Fruit fly (Drosophila melanogaster): ENCODE data around the gene CG13062.

CG13062 gene

dm6 chr3L:16326657-16327056, 12.6 kb downstream of the CG13062 start, which contains the start of the genes CG13040 and CG13039:
Gene CG13040 (minus strand): TSS chr3L:16326757.
Gene CG13039 (minus strand): TSS chr3L:16326762.
- no peak for TF ChIP-seq CG8478 (optimal IDR thresholded peaks at IDR 0.05)
- no peak for TF ChIP-seq CTCF (optimal IDR thresholded peaks at IDR 0.05)

dm6 chr3L:16327776-16328175, 13.7 kb downstream of the CG13062 start, which contains the start of gene CG13038:
Gene CG13038 (minus strand): TSS chr3L:16327893.
- TF ChIP-seq CTCF (optimal IDR thresholded peaks at IDR 0.05) = no peak
- TF ChIP-seq CG8478 (optimal IDR thresholded peaks at IDR 0.05) = no peak

dm6 chr3L:16328207-16328891, 14.3 kb downstream of the CG13062 start, which contains the start of gene CG13058:
Gene CG13058 (plus strand): TSS chr3L:16328841.
- TF ChIP-seq CG8478 (optimal IDR thresholded peaks at IDR 0.05) (no peak), CTCF (optimal IDR thresholded peaks at IDR 0.05) (no peak)

DNA sequence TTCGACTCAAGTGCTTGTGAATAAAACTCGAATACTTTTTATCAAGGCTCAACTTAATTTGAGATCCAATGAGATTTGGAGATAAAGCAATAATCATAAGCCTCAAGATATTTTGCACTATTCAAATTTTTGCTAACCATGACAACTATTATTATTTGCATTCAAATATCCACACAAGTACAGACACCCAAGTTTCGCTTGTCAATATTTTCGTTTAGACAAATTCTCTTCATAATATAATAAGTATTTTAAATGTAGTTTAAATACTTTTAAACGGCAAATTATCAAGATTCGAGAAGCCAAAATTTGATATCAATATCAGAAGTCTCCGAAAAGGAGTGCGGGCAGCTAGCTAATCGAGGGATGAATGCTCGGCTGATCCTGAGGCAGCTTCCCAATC, 15.4 kb downstream of the CG13062 start, which contains the start of gene CG33061:
Gene CG33061, plus strand, starts transcription at position 301 of the 400 bp plus-strand sequence.
- TF ChIP-seq CTCF (optimal IDR thresholded peaks at IDR 0.05) (no peak), CG8478 (optimal IDR thresholded peaks at IDR 0.05) (no peak)

DNA sequence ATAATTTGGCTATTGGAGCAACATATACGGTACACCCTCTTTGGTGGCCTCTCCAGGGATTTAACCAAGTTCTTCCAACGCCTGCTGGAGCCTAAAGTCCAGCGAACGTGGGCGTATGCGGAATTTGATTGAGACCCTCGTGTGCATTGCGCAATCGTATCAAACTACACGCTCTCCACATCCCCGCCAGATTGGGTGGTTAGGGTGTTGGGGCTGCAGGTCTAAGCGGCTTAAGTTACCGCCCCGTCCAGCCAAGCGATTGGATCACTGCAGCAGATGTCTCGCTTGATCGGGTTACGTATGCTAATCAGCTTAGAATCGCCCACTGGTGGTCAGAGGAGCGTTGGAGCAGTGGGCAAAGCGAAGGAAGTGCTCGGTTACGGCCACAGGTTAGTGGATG, 16.7 kb downstream of the CG13062 start, which contains the start of gene CG33060:
Gene CG33060, plus strand, starts transcription at position 301 of the 400 bp plus-strand sequence.
- no peak for TF ChIP-seq CG8478 (optimal IDR thresholded peaks at IDR 0.05)
- no peak for TF ChIP-seq CTCF (optimal IDR thresholded peaks at IDR 0.05)

dm6 chr3L:16331633-16332032, 17.5 kb downstream of the CG13062 start, which contains the start of gene retinin:
Gene retinin (plus strand): TSS chr3L:16331933.
- no peak for TF ChIP-seq CG8478 (optimal IDR thresholded peaks at IDR 0.05)

DNA sequence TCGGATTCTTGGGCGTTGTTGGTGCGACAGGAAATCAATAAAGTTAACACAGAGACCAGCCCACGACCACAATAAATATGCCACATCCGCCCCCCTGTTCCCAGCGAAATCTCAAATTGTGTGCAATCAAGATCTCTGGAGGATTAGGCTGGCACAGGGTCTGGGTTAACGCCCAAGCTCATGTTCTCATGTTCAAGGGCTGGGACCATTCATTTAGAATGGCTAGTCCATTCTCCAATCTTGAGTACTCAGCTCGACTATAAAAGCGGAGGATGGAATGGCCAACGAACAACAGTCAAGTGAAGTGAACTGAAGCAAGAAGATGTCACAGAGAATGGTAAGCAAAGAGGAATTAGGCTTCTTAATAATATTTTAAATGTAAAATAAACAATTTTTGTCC, 18.9 kb downstream of the CG13062 start, which contains the start of gene CG13056:
Gene CG13056, plus strand, starts transcription at position 301 of the 400 bp plus-strand sequence.
- TF ChIP-seq CG8478 (optimal IDR thresholded peaks at IDR 0.05) = no peak
- no peak for TF ChIP-seq CTCF (optimal IDR thresholded peaks at IDR 0.05)

- TF ChIP-seq CTCF (optimal IDR thresholded peaks at IDR 0.05) (no peak), CG8478 (optimal IDR thresholded peaks at IDR 0.05) (no peak)
Observed at dm6 chr3L:16334876-16335275, 20.8 kb downstream of the CG13062 start.

- TF ChIP-seq CTCF (optimal IDR thresholded peaks at IDR 0.05) (no peak), CG8478 (optimal IDR thresholded peaks at IDR 0.05) (no peak)
Observed at dm6 chr3L:16337739-16338138, 23.7 kb downstream of the CG13062 start.

DNA sequence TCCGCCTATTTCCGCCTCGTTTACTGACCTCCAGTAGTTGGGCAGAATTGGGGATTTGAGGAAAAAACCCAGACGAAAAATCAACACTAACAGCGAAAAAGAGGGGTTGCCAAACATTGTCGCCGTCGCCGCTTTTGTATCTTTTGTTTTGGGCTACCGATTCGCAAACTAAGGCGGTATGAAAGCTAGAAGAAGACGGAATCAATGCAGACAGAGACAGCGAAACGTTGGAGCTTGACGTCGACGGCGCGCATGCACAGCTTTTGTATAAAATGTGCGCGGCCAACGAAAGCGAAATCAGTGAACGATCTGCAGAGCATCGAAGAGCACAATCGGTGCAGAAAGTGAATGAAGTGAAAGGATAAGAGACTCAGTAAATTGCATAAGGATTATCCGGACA, 24.6 kb downstream of the CG13062 start, which contains the start of gene CG4998:
Gene CG4998, plus strand, starts transcription at position 301 of the 400 bp plus-strand sequence.
- TF ChIP-seq CG8478 (optimal IDR thresholded peaks at IDR 0.05) (no peak), CTCF (optimal IDR thresholded peaks at IDR 0.05) (no peak)

dm6 chr3L:16339463-16339862, 25.4 kb downstream of the CG13062 start:
- TF ChIP-seq CG8478 (optimal IDR thresholded peaks at IDR 0.05) = no peak

- TF ChIP-seq CG8478 (optimal IDR thresholded peaks at IDR 0.05) = no peak
- no peak for TF ChIP-seq CTCF (optimal IDR thresholded peaks at IDR 0.05)
Observed at dm6 chr3L:16339873-16340272, 25.8 kb downstream of the CG13062 start.

- TF ChIP-seq CTCF (optimal IDR thresholded peaks at IDR 0.05) (no peak), CG8478 (optimal IDR thresholded peaks at IDR 0.05) (no peak)
Observed at dm6 chr3L:16346023-16346422, 31.9 kb downstream of the CG13062 start, which contains the start of gene CG33257. Gene CG33257 (plus strand): TSS chr3L:16346323.

dm6 chr3L:16347914-16348313, 33.8 kb downstream of the CG13062 start, which contains the start of gene mRpS34:
Gene mRpS34 (plus strand): TSS chr3L:16348074.
- TF ChIP-seq CTCF (optimal IDR thresholded peaks at IDR 0.05) (no peak), CG8478 (optimal IDR thresholded peaks at IDR 0.05) (no peak)

DNA sequence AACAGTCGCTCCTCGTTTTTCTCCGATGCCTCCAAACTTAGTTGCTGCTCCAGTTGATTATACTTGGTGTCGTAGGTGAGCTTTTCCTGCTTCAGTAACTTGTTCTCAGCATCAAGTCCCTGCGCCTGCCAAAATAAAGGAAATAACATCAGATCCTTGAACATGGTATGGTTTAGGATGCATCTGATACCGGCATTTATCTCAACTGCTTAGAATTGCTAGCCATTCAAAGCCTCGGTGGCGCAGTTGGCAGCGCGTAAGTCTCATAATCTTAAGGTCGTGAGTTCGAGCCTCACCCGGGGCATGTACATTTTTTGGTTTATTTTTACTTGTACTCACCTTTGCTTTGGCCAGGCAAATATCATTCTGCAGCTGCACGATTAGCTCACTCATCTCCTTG, 35.6 kb downstream of the CG13062 start:
- TF ChIP-seq CG8478 (optimal IDR thresholded peaks at IDR 0.05) (no peak), CTCF (optimal IDR thresholded peaks at IDR 0.05) (no peak)

DNA sequence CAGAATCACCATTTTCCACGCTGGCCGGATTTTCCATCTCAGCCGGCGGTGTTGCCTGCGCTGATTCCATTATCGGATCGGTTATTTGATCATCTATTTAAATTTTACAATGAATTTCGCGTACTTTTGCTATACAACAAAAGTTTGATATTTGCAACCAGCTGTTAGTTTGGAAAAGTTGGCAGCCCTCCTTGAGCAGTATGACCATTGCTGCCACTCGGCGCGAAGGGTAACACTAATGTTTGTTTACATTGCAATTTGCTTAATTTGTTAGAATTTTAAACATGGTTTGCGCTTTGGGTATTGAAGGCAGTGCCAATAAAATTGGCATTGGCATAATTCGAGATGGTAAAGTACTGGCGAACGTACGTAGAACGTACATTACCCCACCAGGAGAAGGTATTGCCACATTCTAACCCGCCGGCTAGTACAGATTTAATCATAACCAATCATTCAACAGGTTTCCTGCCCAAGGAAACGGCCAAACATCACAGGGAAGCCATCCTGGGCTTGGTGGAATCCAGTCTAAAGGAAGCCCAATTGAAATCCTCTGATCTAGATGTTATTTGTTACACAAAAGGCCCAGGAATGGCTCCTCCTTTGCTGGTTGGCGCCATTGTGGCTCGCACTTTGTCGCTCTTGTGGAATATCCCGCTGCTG, 37.8 kb downstream of the CG13062 start, which contains the start of the genes Golgin104 and Tcs3:
Gene Golgin104, minus strand, starts transcription at position 182 of the 660 bp plus-strand sequence.
Gene Tcs3, plus strand, starts transcription at position 222 of the 660 bp plus-strand sequence.
- TF ChIP-seq CG8478 (optimal IDR thresholded peaks at IDR 0.05) = no peak
- no peak for TF ChIP-seq CTCF (optimal IDR thresholded peaks at IDR 0.05)
